Worm (Caenorhabditis elegans): Measurements from ENCODE around the gene mec-4.

mec-4 gene

ce11 chrX:16793470-16793869, 13.4 kb downstream of the mec-4 start (continued):
- TF ChIP-seq F37D6.2 (tag; optimal IDR thresholded peaks at IDR 0.05) (no peak), aha-1 (tag) (peak; percentile 2), tag-97 (GFP tag; IDR thresholded peaks at IDR 0.05) (no peak), zfp-3 (GFP tag; conservative IDR thresholded peaks at IDR 0.05) (no peak), nhr-48 (tag; optimal IDR thresholded peaks at IDR 0.05) (no peak), zfp-2 (tag; optimal IDR thresholded peaks at IDR 0.05) (no peak), nhr-11 (tag; optimal IDR thresholded peaks at IDR 0.05) (peak; percentile 65), gei-8 (GFP tag; optimal IDR thresholded peaks at IDR 0.05) (no peak), jun-1 (tag; optimal IDR thresholded peaks at IDR 0.05) (no peak), nhr-10 (tag; optimal IDR thresholded peaks at IDR 0.05) (no peak), lsy-2 (tag; optimal IDR thresholded peaks at IDR 0.05) (peak in 1 of 2 experiments; percentile 48), nhr-111 (GFP tag; optimal IDR thresholded peaks at IDR 0.05) (no peak), ZK337.2 (GFP tag; IDR thresholded peaks at IDR 0.05) (no peak), ces-1 (GFP tag; optimal IDR thresholded peaks at IDR 0.05) (no peak), ceh-82 (tag; optimal IDR thresholded peaks at IDR 0.05) (no peak), zag-1 (tag; optimal IDR thresholded peaks at IDR 0.05) (no peak), mxl-2 (GFP tag; conservative IDR thresholded peaks at IDR 0.05) (no peak), madf-5 (GFP tag; IDR thresholded peaks at IDR 0.05) (no peak), ZK546.5 (tag; optimal IDR thresholded peaks at IDR 0.05) (no peak), duxl-1 (tag; optimal IDR thresholded peaks at IDR 0.05; ENCODE audit: poor library complexity) (peak; percentile 5), dpl-1 (GFP tag; optimal IDR thresholded peaks at IDR 0.05) (no peak), saeg-2 (GFP tag; IDR thresholded peaks at IDR 0.05) (no peak), set-16 (GFP tag; IDR thresholded peaks at IDR 0.05) (no peak), aly-2 (tag; optimal IDR thresholded peaks at IDR 0.05) (no peak), nhr-76 (tag; optimal IDR thresholded peaks at IDR 0.05) (no peak), fkh-10 (GFP tag; optimal IDR thresholded peaks at IDR 0.05) (peak; percentile 8), nhr-25 (tag; optimal IDR thresholded peaks at IDR 0.05; ENCODE audit: borderline replicate concordance, insufficient read depth) (no peak), attf-4 (tag; optimal IDR thresholded peaks at IDR 0.05) (no peak), dmd-8 (GFP tag; IDR thresholded peaks at IDR 0.05) (no peak), nhr-102 (tag; optimal IDR thresholded peaks at IDR 0.05) (no peak), skn-1 (tag; optimal IDR thresholded peaks at IDR 0.05) (no peak), unc-130 (GFP tag; optimal IDR thresholded peaks at IDR 0.05) (no peak), mdt-29 (GFP tag; IDR thresholded peaks at IDR 0.05) (no peak), nhr-237 (tag; optimal IDR thresholded peaks at IDR 0.05) (no peak), hif-1 (tag; optimal IDR thresholded peaks at IDR 0.05) (peak in 1 of 2 experiments; percentile 78), hlh-11 (tag; optimal IDR thresholded peaks at IDR 0.05) (peak; percentile 30), unc-62 (GFP tag; optimal IDR thresholded peaks at IDR 0.05 in 1 of 2) (no peak), unc-62 (tag; optimal IDR thresholded peaks at IDR 0.05) (no peak), daf-12 (tag; optimal IDR thresholded peaks at IDR 0.05) (no peak), sdz-12 (GFP tag; optimal IDR thresholded peaks at IDR 0.05) (no peak), nhr-6 (tag; optimal IDR thresholded peaks at IDR 0.05) (no peak), ceh-62 (tag; optimal IDR thresholded peaks at IDR 0.05) (no peak), F26F4.8 (GFP tag; conservative IDR thresholded peaks at IDR 0.05) (no peak), ceh-32 (tag; optimal IDR thresholded peaks at IDR 0.05; ENCODE audit: poor library complexity) (no peak), Y105C5A.15 (GFP tag; IDR thresholded peaks at IDR 0.05) (no peak), hmg-1.1 (GFP tag; IDR thresholded peaks at IDR 0.05) (peak; percentile 40; the same call in 1 of the 2 replicates), ceh-20 (GFP tag; IDR thresholded peaks at IDR 0.05) (no peak), arid-1 (GFP tag; conservative IDR thresholded peaks at IDR 0.05) (no peak), tra-1 (GFP tag; IDR thresholded peaks at IDR 0.05) (no peak), F10B5.3 (tag; optimal IDR thresholded peaks at IDR 0.05) (no peak), Y48G9A.11 (GFP tag; IDR thresholded peaks at IDR 0.05) (no peak), lir-3 (tag; optimal IDR thresholded peaks at IDR 0.05) (no peak), zip-2 (tag; optimal IDR thresholded peaks at IDR 0.05) (no peak)

Data from whole organism, L4 larva.